Fruit fly (Drosophila melanogaster): ENCODE measurements around the gene CG5191.

DNA sequence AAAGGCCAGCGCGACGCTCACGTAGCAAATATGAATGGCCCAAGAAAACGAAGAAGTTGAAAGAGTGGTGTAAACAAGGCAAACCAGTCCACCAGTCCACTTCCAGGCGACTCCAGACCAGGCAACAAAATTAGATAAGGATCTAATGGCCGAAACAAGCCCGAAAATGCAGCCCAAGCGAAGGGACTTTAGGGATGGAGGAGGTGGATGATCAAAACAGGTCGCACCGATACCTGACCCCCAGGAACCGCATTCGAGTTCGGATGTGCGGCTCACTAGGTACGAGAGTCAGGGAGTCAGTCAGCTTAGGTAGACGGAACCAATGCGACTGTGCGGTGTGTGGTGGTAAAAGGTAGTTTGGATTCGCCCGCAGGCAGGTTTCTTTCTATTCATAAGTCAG, 17.4 kb upstream of the CG5191 start:
- TF ChIP-seq CG8478 (optimal IDR thresholded peaks at IDR 0.05) (no peak), CTCF (optimal IDR thresholded peaks at IDR 0.05) (no peak)

Data from S2 (cell line).